Fruit fly (Drosophila melanogaster): Measurements from ENCODE around the gene ntc.

ntc gene

dm6 chr3L:3770823-3771222, 35.4 kb downstream of the ntc start:
- TF ChIP-seq HLH106 (tag; optimal IDR thresholded peaks at IDR 0.05) = no peak
- TF ChIP-seq Rel (GFP tag; optimal IDR thresholded peaks at IDR 0.05) = no peak
- TF ChIP-seq Rel (tag; optimal IDR thresholded peaks at IDR 0.05) = no peak
- TF ChIP-seq foxo (GFP tag; optimal IDR thresholded peaks at IDR 0.05) = no peak
- TF ChIP-seq pan (optimal IDR thresholded peaks at IDR 0.05) = no peak
- TF ChIP-seq fru (GFP tag; optimal IDR thresholded peaks at IDR 0.05) = no peak
- TF ChIP-seq Hnf4 (GFP tag; optimal IDR thresholded peaks at IDR 0.05) = no peak
- TF ChIP-seq lola (GFP tag; optimal IDR thresholded peaks at IDR 0.05) = no peak
- no peak for TF ChIP-seq Jra (GFP tag; optimal IDR thresholded peaks at IDR 0.05)
- no peak for TF ChIP-seq GATAd (GFP tag; optimal IDR thresholded peaks at IDR 0.05)
- TF ChIP-seq N (GFP tag; optimal IDR thresholded peaks at IDR 0.05) = no peak
- no peak for TF ChIP-seq brk (GFP tag; optimal IDR thresholded peaks at IDR 0.05)
- TF ChIP-seq rgr (GFP tag; optimal IDR thresholded peaks at IDR 0.05) = no peak
- no peak for TF ChIP-seq OdsH (GFP tag; optimal IDR thresholded peaks at IDR 0.05)
- TF ChIP-seq CG32264 (GFP tag; optimal IDR thresholded peaks at IDR 0.05) = no peak
- no peak for TF ChIP-seq Hr83 (GFP tag; optimal IDR thresholded peaks at IDR 0.05; ENCODE audit: poor library complexity, severe bottlenecking)
- no peak for TF ChIP-seq Hr78 (GFP tag; optimal IDR thresholded peaks at IDR 0.05)
- TF ChIP-seq Mio (GFP tag; optimal IDR thresholded peaks at IDR 0.05) = no peak
- TF ChIP-seq Vsx2 (GFP tag; optimal IDR thresholded peaks at IDR 0.05; ENCODE audit: partially characterized antibody) = no peak
- no peak for TF ChIP-seq Dif (GFP tag; optimal IDR thresholded peaks at IDR 0.05; ENCODE audit: partially characterized antibody)

- TF ChIP-seq N (GFP tag; optimal IDR thresholded peaks at IDR 0.05) (no peak), Hnf4 (GFP tag; optimal IDR thresholded peaks at IDR 0.05) (no peak), br (GFP tag; optimal IDR thresholded peaks at IDR 0.05) (no peak), CG32264 (GFP tag; optimal IDR thresholded peaks at IDR 0.05) (no peak), sage (GFP tag; optimal IDR thresholded peaks at IDR 0.05) (no peak), Dfd (GFP tag; optimal IDR thresholded peaks at IDR 0.05) (no peak), Dif (GFP tag; optimal IDR thresholded peaks at IDR 0.05; ENCODE audit: partially characterized antibody) (no peak)
These were observed 37.1 kb downstream of the ntc start for dm6 chr3L:3769157-3769556.

dm6 chr3L:3767825-3768224, 38.4 kb downstream of the ntc start:
- TF ChIP-seq HLH106 (tag; optimal IDR thresholded peaks at IDR 0.05) (no peak), Rel (GFP tag; optimal IDR thresholded peaks at IDR 0.05) (no peak), Rel (tag; optimal IDR thresholded peaks at IDR 0.05) (no peak), rgr (GFP tag; optimal IDR thresholded peaks at IDR 0.05) (peak; percentile 34), brk (GFP tag; optimal IDR thresholded peaks at IDR 0.05) (no peak), ey (GFP tag; optimal IDR thresholded peaks at IDR 0.05) (peak; percentile 5), foxo (GFP tag; optimal IDR thresholded peaks at IDR 0.05) (peak in 1 of 2 experiments; percentile 23), CrebA (GFP tag; optimal IDR thresholded peaks at IDR 0.05; ENCODE audit: borderline replicate concordance) (no peak), pan (optimal IDR thresholded peaks at IDR 0.05) (no peak), Mio (GFP tag; optimal IDR thresholded peaks at IDR 0.05) (no peak), CG9705 (GFP tag; optimal IDR thresholded peaks at IDR 0.05) (no peak), Sp1 (GFP tag; optimal IDR thresholded peaks at IDR 0.05) (no peak), Hr78 (GFP tag; optimal IDR thresholded peaks at IDR 0.05) (no peak), woc (GFP tag; optimal IDR thresholded peaks at IDR 0.05) (no peak), Dif (GFP tag; optimal IDR thresholded peaks at IDR 0.05; ENCODE audit: partially characterized antibody) (no peak), dl (GFP tag; optimal IDR thresholded peaks at IDR 0.05; ENCODE audit: insufficient read depth in 1 of 2, partially characterized antibody in 2 of 2) (no peak), Jra (GFP tag; optimal IDR thresholded peaks at IDR 0.05) (no peak), fru (GFP tag; optimal IDR thresholded peaks at IDR 0.05) (no peak), GATAd (GFP tag; optimal IDR thresholded peaks at IDR 0.05) (no peak), dsf (GFP tag; optimal IDR thresholded peaks at IDR 0.05; ENCODE audit: borderline replicate concordance) (no peak), Myc (optimal IDR thresholded peaks at IDR 0.05) (no peak), tai (GFP tag; optimal IDR thresholded peaks at IDR 0.05) (no peak), lola (GFP tag; optimal IDR thresholded peaks at IDR 0.05) (no peak), sv (GFP tag; optimal IDR thresholded peaks at IDR 0.05) (peak; percentile 45), psq (GFP tag; optimal IDR thresholded peaks at IDR 0.05) (no peak), dmrt93B (GFP tag; optimal IDR thresholded peaks at IDR 0.05) (no peak), h (GFP tag; optimal IDR thresholded peaks at IDR 0.05) (no peak), Hnf4 (GFP tag; optimal IDR thresholded peaks at IDR 0.05) (peak; percentile 7), Hr83 (GFP tag; optimal IDR thresholded peaks at IDR 0.05; ENCODE audit: poor library complexity, severe bottlenecking) (peak; percentile 33), CG32264 (GFP tag; optimal IDR thresholded peaks at IDR 0.05) (no peak), jim (GFP tag; optimal IDR thresholded peaks at IDR 0.05) (no peak), sage (GFP tag; optimal IDR thresholded peaks at IDR 0.05) (no peak), Abd-B (GFP tag; optimal IDR thresholded peaks at IDR 0.05) (no peak), Dfd (GFP tag; optimal IDR thresholded peaks at IDR 0.05) (no peak), br (GFP tag; optimal IDR thresholded peaks at IDR 0.05) (peak; percentile 6), Vsx2 (GFP tag; optimal IDR thresholded peaks at IDR 0.05; ENCODE audit: partially characterized antibody) (no peak), usp (GFP tag; optimal IDR thresholded peaks at IDR 0.05) (no peak), OdsH (GFP tag; optimal IDR thresholded peaks at IDR 0.05) (peak; percentile 24), N (GFP tag; optimal IDR thresholded peaks at IDR 0.05) (peak; percentile 27)

All from whole organism, wandering third instar larva.